Worm (Caenorhabditis elegans) whole organism, early embryonic: Measurements from ENCODE around the gene srh-291.

Experiments
- B0310.2 ChIP-seq: sonication (generic microtip); optimal IDR thresholded peaks from 2 replicates; lab custom pipeline; 2016; ENCODE audit warnings: mild to moderate bottlenecking, missing genetic modification characterization, missing compliant biosample characterization
- F13C5.2 ChIP-seq: sonication (generic microtip); optimal IDR thresholded peaks from 2 replicates; lab custom pipeline; 2017; ENCODE audit warnings: mild to moderate bottlenecking, missing genetic modification characterization, inconsistent platforms, missing compliant biosample characterization
- aly-1 ChIP-seq: sonication (generic microtip); optimal IDR thresholded peaks from 2 replicates; lab custom pipeline; 2016; ENCODE audit warnings: missing genetic modification characterization, missing compliant biosample characterization
- ama-1 ChIP-seq: fragments of 150-350 bp; optimal IDR thresholded peaks from 2 replicates; lab custom pipeline; 2014
- ceh-13 ChIP-seq: fragments of 200-800 bp; sonication (Bioruptor generic); optimal IDR thresholded peaks from 2 replicates; lab custom pipeline; 2018; ENCODE audit warnings: mild to moderate bottlenecking, missing genetic modification characterization, missing compliant biosample characterization
- ceh-36 ChIP-seq: sonication (generic microtip); optimal IDR thresholded peaks from 2 replicates; lab custom pipeline; 2016; ENCODE audit warnings: missing genetic modification characterization, inconsistent platforms, missing compliant biosample characterization
- ets-7 ChIP-seq: sonication (generic microtip); optimal IDR thresholded peaks from 2 replicates; lab custom pipeline; 2016; ENCODE audit warnings: missing genotype, missing genetic modification characterization, missing compliant biosample characterization
- flt-1 ChIP-seq: fragments of 200-800 bp; sonication (Bioruptor generic); IDR thresholded peaks from 2 replicates; pipeline ENCODE4 v1.3.6; 2022; ENCODE audit warnings: missing genetic modification characterization, missing compliant biosample characterization
- hmbx-1 ChIP-seq: sonication (generic microtip); optimal IDR thresholded peaks from 2 replicates; lab custom pipeline; 2016; ENCODE audit warnings: mild to moderate bottlenecking, missing genetic modification characterization, missing compliant biosample characterization
- hmg-4 ChIP-seq: fragments of 200-800 bp; sonication (Bioruptor generic); optimal IDR thresholded peaks from 2 replicates; lab custom pipeline; 2018; ENCODE audit warnings: mild to moderate bottlenecking, missing genetic modification characterization, missing compliant biosample characterization
- hnd-1 ChIP-seq: sonication (generic microtip); optimal IDR thresholded peaks from 2 replicates; lab custom pipeline; 2016; ENCODE audit warnings: missing genetic modification characterization, missing compliant biosample characterization
- pes-1 ChIP-seq: fragments of 200-800 bp; sonication (Bioruptor generic); IDR thresholded peaks from 2 replicates; pipeline ENCODE4 v1.3.6; 2022; ENCODE audit warnings: missing genetic modification reagents, missing genetic modification characterization, missing compliant biosample characterization
- scrt-1 ChIP-seq: fragments of 200-800 bp; sonication (Bioruptor generic); IDR thresholded peaks from 2 replicates; pipeline ENCODE4 v1.3.6; 2022; ENCODE audit warnings: missing genetic modification characterization, missing compliant biosample characterization
- sea-1 ChIP-seq: fragments of 200-800 bp; sonication (Bioruptor generic); conservative IDR thresholded peaks from 2 replicates; pipeline ENCODE4 v1.3.6; 2022; ENCODE audit warnings: missing genetic modification characterization, missing compliant biosample characterization
- tbx-11 ChIP-seq: fragments of 200-800 bp; sonication (Bioruptor generic); IDR thresholded peaks from 2 replicates; pipeline ENCODE4 v1.3.6; 2022; ENCODE audit warnings: missing genetic modification characterization, missing compliant biosample characterization
- tbx-37 ChIP-seq: fragments of 200-800 bp; sonication (Bioruptor generic); conservative IDR thresholded peaks from 2 replicates; pipeline ENCODE4 v1.3.6; 2022; ENCODE audit warnings: missing genetic modification reagents, missing genetic modification characterization, missing compliant biosample characterization
- tra-4 ChIP-seq: sonication (generic microtip); optimal IDR thresholded peaks from 2 replicates; lab custom pipeline; 2017; ENCODE audit warnings: missing genetic modification characterization, missing compliant biosample characterization

srh-291 gene

DNA sequence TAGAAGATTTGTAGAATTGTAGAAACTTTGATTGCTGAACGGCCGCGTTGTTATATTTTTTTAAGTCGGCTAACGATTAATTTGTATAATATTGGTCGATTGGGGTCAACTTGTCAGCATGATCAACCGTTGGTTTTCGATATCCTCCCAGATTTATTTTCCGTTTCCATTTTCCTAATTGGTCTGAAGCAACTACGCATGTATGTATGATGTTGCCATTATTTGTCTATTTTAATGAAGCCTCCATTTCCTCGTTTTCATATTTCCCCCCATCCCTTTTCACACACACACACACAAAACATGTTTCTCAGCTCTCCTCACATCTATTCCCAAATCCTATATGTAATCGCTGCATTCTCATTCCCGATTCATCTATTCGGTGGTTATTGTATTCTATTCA lies 4.9 kb upstream of the srh-291 start, which contains the start of gene srh-287:
Gene srh-287 (plus strand): TSS at position 301 of the 400 bp plus-strand sequence.
- TF ChIP-seq hnd-1 (no peak), ama-1 (lab: Kevin White, UChicago) (no peak), ets-7 (tag; lab: Kevin White, UChicago) (no peak), B0310.2 (tag; lab: Kevin White, UChicago) (no peak), tbx-11 (GFP tag; lab: Robert Waterston, UW) (no peak), ceh-13 (GFP tag; lab: Kevin White, UChicago) (no peak), tbx-37 (GFP tag; lab: Robert Waterston, UW) (no peak), flt-1 (GFP tag; lab: Robert Waterston, UW) (no peak), scrt-1 (no peak), ceh-36 (tag; lab: Kevin White, UChicago) (no peak), aly-1 (tag; lab: Kevin White, UChicago) (no peak), tra-4 (tag; lab: Kevin White, UChicago) (no peak), hmg-4 (GFP tag; lab: Kevin White, UChicago) (no peak), hmbx-1 (tag; lab: Kevin White, UChicago) (no peak), sea-1 (GFP tag; lab: Robert Waterston, UW) (no peak), pes-1 (GFP tag; lab: Robert Waterston, UW) (no peak)

DNA sequence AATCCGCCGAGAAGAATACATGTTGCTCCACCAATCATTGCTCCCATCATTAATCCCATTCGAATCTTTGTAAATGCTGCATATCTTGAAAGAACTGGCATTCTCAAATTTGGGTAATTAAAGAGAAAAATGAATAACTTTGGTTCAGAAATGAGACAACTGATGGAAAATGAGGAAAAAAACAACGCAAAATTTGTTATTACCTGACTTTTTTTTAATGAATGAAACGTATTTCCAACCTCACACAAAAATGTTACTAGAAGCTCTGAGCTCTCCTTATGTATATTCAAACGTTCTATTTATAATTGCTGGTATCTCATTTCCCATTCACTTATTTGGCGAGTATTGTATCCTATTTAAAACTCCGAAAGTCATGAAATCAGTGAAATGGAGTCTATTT lies 2.9 kb upstream of the srh-291 start, which contains the start of the genes Y94A7B.11 and srh-292:
Gene Y94A7B.11 (minus strand): TSS at position 101 of the 400 bp plus-strand sequence.
Gene srh-292 (plus strand): TSS at position 251 of the 400 bp plus-strand sequence.
- TF ChIP-seq F13C5.2 (tag; lab: Kevin White, UChicago), result no peak
- no peak for TF ChIP-seq hmg-4 (GFP tag; lab: Kevin White, UChicago)
- no peak for TF ChIP-seq tbx-37 (GFP tag; lab: Robert Waterston, UW)
- no peak for TF ChIP-seq ets-7 (tag; lab: Kevin White, UChicago)
- TF ChIP-seq hnd-1, result no peak
- TF ChIP-seq B0310.2 (tag; lab: Kevin White, UChicago), result no peak

- TF ChIP-seq ama-1 (lab: Kevin White, UChicago), result no peak
- no peak for TF ChIP-seq ceh-36 (tag; lab: Kevin White, UChicago)
- no peak for TF ChIP-seq B0310.2 (tag; lab: Kevin White, UChicago)
- no peak for TF ChIP-seq hmg-4 (GFP tag; lab: Kevin White, UChicago)
- TF ChIP-seq tbx-37 (GFP tag; lab: Robert Waterston, UW), result no peak
- no peak for TF ChIP-seq ets-7 (tag; lab: Kevin White, UChicago)
- TF ChIP-seq tra-4 (tag; lab: Kevin White, UChicago), result no peak
These were observed 4.6 kb downstream of the srh-291 start, which contains the start of gene srh-296 for ce11 chrV:17810053-17810452. Gene srh-296 (plus strand): TSS chrV:17810353.

DNA sequence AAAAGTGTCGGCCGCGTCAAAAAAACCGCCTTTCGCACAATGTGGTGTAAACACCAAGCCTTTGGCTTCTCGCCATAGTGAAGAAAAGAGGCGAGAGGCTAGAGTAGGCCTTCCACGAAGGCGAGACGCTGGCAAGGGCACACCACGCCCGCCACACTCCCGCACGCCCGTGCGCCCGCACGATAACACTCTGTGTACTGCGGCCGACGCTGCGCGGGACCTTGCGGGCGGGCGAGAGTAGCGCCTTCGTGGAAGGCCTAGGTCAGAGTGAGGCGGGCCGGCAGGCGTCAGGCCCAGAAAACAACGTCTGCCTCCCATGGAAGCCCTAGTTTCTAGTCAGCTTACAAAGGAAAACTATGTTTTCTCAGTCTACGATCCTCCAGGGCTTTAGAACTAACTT lies 6.7 kb downstream of the srh-291 start:
- TF ChIP-seq tra-4 (tag; lab: Kevin White, UChicago) (no peak), scrt-1 (no peak), aly-1 (tag; lab: Kevin White, UChicago) (peak; percentile 31)

ce11 chrV:17818567-17818966 lies 13.1 kb downstream of the srh-291 start, which contains the start of gene srh-298:
Gene srh-298 (plus strand): TSS chrV:17818867.
- TF ChIP-seq ceh-13 (GFP tag; lab: Kevin White, UChicago) (no peak), hmg-4 (GFP tag; lab: Kevin White, UChicago) (no peak)

DNA sequence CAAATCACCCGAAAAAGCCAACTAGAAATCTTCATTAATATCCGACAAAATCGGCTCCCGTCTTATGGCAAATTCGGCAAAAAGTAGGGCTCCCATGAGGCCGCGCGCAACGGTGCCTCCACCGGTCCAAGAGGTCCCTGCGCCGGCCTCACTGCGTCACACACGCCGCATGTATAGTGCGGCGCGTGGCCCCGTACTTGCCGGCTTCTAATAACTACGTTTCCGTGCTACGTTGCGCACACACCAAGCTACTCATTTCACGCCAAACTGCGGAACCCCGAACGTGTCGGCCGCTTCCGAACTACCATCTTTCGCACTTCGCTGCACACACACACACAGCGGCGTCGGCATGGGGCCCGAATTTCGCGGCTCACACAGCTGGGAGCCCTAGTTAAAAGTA lies 14.3 kb downstream of the srh-291 start:
- TF ChIP-seq ceh-36 (tag; lab: Kevin White, UChicago) (no peak), B0310.2 (tag; lab: Kevin White, UChicago) (no peak), sea-1 (GFP tag; lab: Robert Waterston, UW) (no peak), tra-4 (tag; lab: Kevin White, UChicago) (no peak), ceh-13 (GFP tag; lab: Kevin White, UChicago) (no peak), aly-1 (tag; lab: Kevin White, UChicago) (no peak)

DNA sequence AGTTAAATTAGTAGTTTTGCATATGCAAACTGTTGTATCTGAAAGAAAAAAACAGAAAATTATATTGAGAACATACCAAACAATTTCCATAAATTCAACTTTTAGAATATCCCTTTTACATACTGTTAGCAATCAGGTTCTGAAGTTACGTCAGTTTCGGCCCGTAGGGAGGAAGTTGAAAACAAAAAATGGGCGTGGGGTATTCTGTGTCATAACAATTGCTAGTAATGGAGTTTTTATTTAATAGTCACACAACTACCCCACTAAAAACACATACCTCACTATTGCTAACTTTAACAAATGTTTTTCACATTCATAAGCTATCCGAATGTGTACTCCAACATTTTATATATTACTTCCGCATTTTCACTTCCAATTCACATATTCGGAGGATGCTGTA lies 16.4 kb downstream of the srh-291 start, which contains the start of gene srh-300:
Gene srh-300 (plus strand): TSS at position 301 of the 400 bp plus-strand sequence.
- TF ChIP-seq ceh-36 (tag; lab: Kevin White, UChicago), result no peak
- no peak for TF ChIP-seq ets-7 (tag; lab: Kevin White, UChicago)
- no peak for TF ChIP-seq pes-1 (GFP tag; lab: Robert Waterston, UW)
- no peak for TF ChIP-seq hmbx-1 (tag; lab: Kevin White, UChicago)
- no peak for TF ChIP-seq F13C5.2 (tag; lab: Kevin White, UChicago)
- TF ChIP-seq tbx-37 (GFP tag; lab: Robert Waterston, UW), result no peak
- no peak for TF ChIP-seq aly-1 (tag; lab: Kevin White, UChicago)

DNA sequence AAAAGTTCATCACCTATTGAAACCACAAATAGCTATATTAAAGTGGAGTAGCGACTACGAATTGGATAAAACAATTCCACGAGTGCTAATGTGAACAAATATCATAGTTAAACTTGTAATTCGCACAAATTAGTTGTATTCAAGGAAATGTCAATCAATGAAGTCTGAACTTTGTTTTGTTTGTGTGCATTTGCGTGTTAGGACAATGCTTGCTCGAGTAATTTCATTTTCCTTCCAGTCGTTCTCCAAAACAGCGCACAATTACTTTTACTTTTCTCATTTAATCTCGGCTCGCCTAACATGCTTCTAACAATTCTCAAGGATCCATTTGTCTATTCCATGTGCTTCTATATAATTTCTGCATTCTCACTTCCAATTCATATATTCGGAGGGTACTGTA lies 19.2 kb downstream of the srh-291 start, which contains the start of gene srh-301:
Gene srh-301 (plus strand): TSS at position 301 of the 400 bp plus-strand sequence.
- TF ChIP-seq tra-4 (tag; lab: Kevin White, UChicago) (no peak), tbx-37 (GFP tag; lab: Robert Waterston, UW) (no peak), sea-1 (GFP tag; lab: Robert Waterston, UW) (no peak), hmg-4 (GFP tag; lab: Kevin White, UChicago) (no peak), hnd-1 (no peak), aly-1 (tag; lab: Kevin White, UChicago) (no peak), tbx-11 (GFP tag; lab: Robert Waterston, UW) (no peak), ceh-36 (tag; lab: Kevin White, UChicago) (no peak), ceh-13 (GFP tag; lab: Kevin White, UChicago) (no peak), pes-1 (GFP tag; lab: Robert Waterston, UW) (no peak), flt-1 (GFP tag; lab: Robert Waterston, UW) (no peak), ama-1 (lab: Kevin White, UChicago) (no peak), hmbx-1 (tag; lab: Kevin White, UChicago) (no peak)
